Worm (Caenorhabditis elegans) whole organism, L3 larva: ENCODE results near the gene ints-7.

Experiments used
- R02D3.7 ChIP-seq: fragments of 150-350 bp; optimal IDR thresholded peaks from 2 replicates; lab custom pipeline; 2014; ENCODE audit warnings: missing biosample characterization, missing genetic modification characterization
- ZK546.5 ChIP-seq: sonication (generic microtip); optimal IDR thresholded peaks from 2 replicates; lab custom pipeline; 2017; ENCODE audit warnings: missing biosample characterization, missing genetic modification characterization
- aly-2 ChIP-seq: fragments of 150-350 bp; optimal IDR thresholded peaks from 2 replicates; lab custom pipeline; 2014; ENCODE audit warnings: missing biosample characterization, missing genetic modification characterization
- ama-1 ChIP-seq: fragments of 150-350 bp; optimal IDR thresholded peaks from 2 replicates; lab custom pipeline; 2018
- ceh-16 ChIP-seq: sonication (generic microtip); optimal IDR thresholded peaks from 2 replicates; lab custom pipeline; 2017; ENCODE audit warnings: missing biosample characterization, missing genetic modification characterization
- ceh-28 ChIP-seq: fragments of 150-350 bp; optimal IDR thresholded peaks from 2 replicates; lab custom pipeline; 2014; ENCODE audit warnings: missing biosample characterization, missing genetic modification reagents, missing genetic modification characterization
- ceh-82 ChIP-seq: fragments of 150-350 bp; optimal IDR thresholded peaks from 2 replicates; lab custom pipeline; 2014; ENCODE audit warnings: missing biosample characterization, missing genetic modification characterization
- ceh-9 ChIP-seq: sonication (generic microtip); optimal IDR thresholded peaks from 2 replicates; lab custom pipeline; 2018; ENCODE audit warnings: missing biosample characterization, missing genetic modification characterization
- daf-12 ChIP-seq: fragments of 150-350 bp; optimal IDR thresholded peaks from 2 replicates; lab custom pipeline; 2014; ENCODE audit warnings: missing biosample characterization, missing genetic modification reagents, missing genetic modification characterization
- egl-27 ChIP-seq: sonication (generic microtip); optimal IDR thresholded peaks from 4 replicates; lab custom pipeline; 2017; ENCODE audit warnings: missing biosample characterization, missing genetic modification reagents, missing genetic modification characterization
- egl-5 ChIP-seq: fragments of 150-350 bp; optimal IDR thresholded peaks from 2 replicates; lab custom pipeline; 2017; ENCODE audit warnings: missing biosample characterization, missing genetic modification reagents, missing genetic modification characterization, inconsistent platforms
- elt-1 ChIP-seq: fragments of 150-350 bp; optimal IDR thresholded peaks from 2 replicates; lab custom pipeline; 2014; ENCODE audit warnings: missing biosample characterization, missing genetic modification characterization
- elt-2 ChIP-seq: sonication (generic microtip); optimal IDR thresholded peaks from 2 replicates; lab custom pipeline; 2016; ENCODE audit warnings: missing genetic modification reagents, mild to moderate bottlenecking, missing genetic modification characterization, missing compliant biosample characterization
- elt-3 ChIP-seq, 3 experiments: fragments of 150-350 bp in 1 of 3; sonication (generic microtip) in 2 of 3; optimal IDR thresholded peaks; 2 replicates in 2 of 3; 4 replicates in 1 of 3; lab custom pipeline; 2014 to 2017; ENCODE audit warnings: missing biosample characterization in 3 of 3, missing genetic modification characterization in 3 of 3
- eor-1 ChIP-seq, 2 experiments: fragments of 150-350 bp; optimal IDR thresholded peaks; 2 replicates each; lab custom pipeline; 2014 to 2018; ENCODE audit warnings: missing biosample characterization in 2 of 2, missing genetic modification characterization in 2 of 2
- fkh-10 ChIP-seq: sonication (generic microtip); optimal IDR thresholded peaks from 2 replicates; lab custom pipeline; 2017; ENCODE audit warnings: missing biosample characterization, missing genetic modification reagents, missing genetic modification characterization
- fkh-2 ChIP-seq: fragments of 150-350 bp; optimal IDR thresholded peaks from 2 replicates; lab custom pipeline; 2014; ENCODE audit warnings: missing biosample characterization, missing genetic modification reagents, missing genetic modification characterization
- fos-1 ChIP-seq: fragments of 150-350 bp; optimal IDR thresholded peaks from 2 replicates; lab custom pipeline; 2014; ENCODE audit warnings: missing biosample characterization, missing genetic modification characterization
- hmg-11 ChIP-seq: sonication (generic microtip); optimal IDR thresholded peaks from 2 replicates; lab custom pipeline; 2016; ENCODE audit warnings: missing genetic modification characterization, missing compliant biosample characterization
- jun-1 ChIP-seq: fragments of 150-350 bp; optimal IDR thresholded peaks from 2 replicates; lab custom pipeline; 2014; ENCODE audit warnings: missing biosample characterization, missing genetic modification reagents, missing genetic modification characterization
- lin-15B ChIP-seq: fragments of 150-350 bp; optimal IDR thresholded peaks from 2 replicates; lab custom pipeline; 2014; ENCODE audit warnings: missing biosample characterization, missing genetic modification characterization
- lin-39 ChIP-seq: fragments of 150-350 bp; optimal IDR thresholded peaks from 2 replicates; lab custom pipeline; 2018; ENCODE audit warnings: missing biosample characterization, missing genetic modification reagents, missing genetic modification characterization
- lsy-12 ChIP-seq: sonication (generic microtip); optimal IDR thresholded peaks from 2 replicates; lab custom pipeline; 2016; ENCODE audit warnings: mild to moderate bottlenecking, missing genetic modification characterization, missing compliant biosample characterization
- mdl-1 ChIP-seq: fragments of 150-350 bp; optimal IDR thresholded peaks from 2 replicates; lab custom pipeline; 2014; ENCODE audit warnings: missing biosample characterization, missing genetic modification characterization
- mml-1 ChIP-seq: fragments of 150-350 bp; sonication (generic microtip); optimal IDR thresholded peaks from 3 replicates; lab custom pipeline; 2014; ENCODE audit warnings: missing biosample characterization, missing genetic modification characterization
- nfya-1 ChIP-seq: sonication (generic microtip); optimal IDR thresholded peaks from 2 replicates; lab custom pipeline; 2017; ENCODE audit warnings: missing genetic modification characterization, mild to moderate bottlenecking, missing compliant biosample characterization, antibody characterized with exemption, moderate library complexity; ENCODE audit not compliant: insufficient read depth
- nhr-11 ChIP-seq: fragments of 150-350 bp; optimal IDR thresholded peaks from 2 replicates; lab custom pipeline; 2014; ENCODE audit warnings: missing biosample characterization, missing genetic modification characterization
- nhr-12 ChIP-seq: fragments of 150-350 bp; optimal IDR thresholded peaks from 2 replicates; lab custom pipeline; 2014; ENCODE audit warnings: missing biosample characterization, missing genetic modification characterization
- nhr-23 ChIP-seq: fragments of 150-350 bp; optimal IDR thresholded peaks from 2 replicates; lab custom pipeline; 2014; ENCODE audit warnings: missing biosample characterization, missing genetic modification reagents, missing genetic modification characterization
- nhr-237 ChIP-seq: fragments of 150-350 bp; optimal IDR thresholded peaks from 2 replicates; lab custom pipeline; 2014; ENCODE audit warnings: missing biosample characterization, missing genetic modification characterization
- nhr-25 ChIP-seq: sonication (generic microtip); optimal IDR thresholded peaks from 2 replicates; lab custom pipeline; 2017; ENCODE audit warnings: missing biosample characterization, missing genetic modification characterization
- nhr-28 ChIP-seq: fragments of 150-350 bp; optimal IDR thresholded peaks from 2 replicates; lab custom pipeline; 2014; ENCODE audit warnings: missing biosample characterization, missing genetic modification characterization
- nhr-43 ChIP-seq: sonication (generic microtip); optimal IDR thresholded peaks from 2 replicates; lab custom pipeline; 2016; ENCODE audit warnings: mild to moderate bottlenecking, missing genetic modification characterization, missing compliant biosample characterization; ENCODE audit not compliant: poor library complexity, severe bottlenecking
- nhr-67 ChIP-seq: fragments of 150-350 bp; optimal IDR thresholded peaks from 2 replicates; lab custom pipeline; 2014; ENCODE audit warnings: missing biosample characterization, missing genetic modification characterization
- nhr-76 ChIP-seq: fragments of 150-350 bp; sonication (generic microtip); optimal IDR thresholded peaks from 5 replicates; lab custom pipeline; 2014; ENCODE audit warnings: missing biosample characterization, missing genetic modification characterization
- nhr-77 ChIP-seq: fragments of 150-350 bp; optimal IDR thresholded peaks from 2 replicates; lab custom pipeline; 2014; ENCODE audit warnings: missing biosample characterization, missing genetic modification characterization
- pha-4 ChIP-seq: fragments of 150-350 bp; optimal IDR thresholded peaks from 2 replicates; lab custom pipeline; 2014; ENCODE audit warnings: missing biosample characterization, missing genetic modification reagents, missing genetic modification characterization
- pqm-1 ChIP-seq: fragments of 150-350 bp; optimal IDR thresholded peaks from 2 replicates; lab custom pipeline; 2017; ENCODE audit warnings: missing biosample characterization, missing genetic modification characterization, inconsistent platforms
- sea-2 ChIP-seq: fragments of 150-350 bp; sonication (generic microtip); optimal IDR thresholded peaks from 4 replicates; lab custom pipeline; 2014; ENCODE audit warnings: missing biosample characterization, missing genetic modification reagents, missing genetic modification characterization
- skn-1 ChIP-seq: fragments of 150-350 bp; optimal IDR thresholded peaks from 2 replicates; lab custom pipeline; 2014; ENCODE audit warnings: missing biosample characterization, missing genetic modification characterization
- snpc-4 ChIP-seq: fragments of 150-350 bp; optimal IDR thresholded peaks from 2 replicates; lab custom pipeline; 2014; ENCODE audit warnings: missing biosample characterization, missing genetic modification characterization
- tbx-2 ChIP-seq: sonication (generic microtip); optimal IDR thresholded peaks from 2 replicates; lab custom pipeline; 2016; ENCODE audit warnings: mild to moderate bottlenecking, missing genetic modification characterization, missing compliant biosample characterization
- unc-39 ChIP-seq: sonication (generic microtip); optimal IDR thresholded peaks from 4 replicates; lab custom pipeline; 2017; ENCODE audit warnings: missing biosample characterization, missing genetic modification characterization
- unc-62 ChIP-seq: fragments of 150-350 bp; sonication (generic microtip); optimal IDR thresholded peaks from 4 replicates; lab custom pipeline; 2014; ENCODE audit warnings: missing biosample characterization, missing genetic modification reagents, missing genetic modification characterization
- zag-1 ChIP-seq: fragments of 150-350 bp; optimal IDR thresholded peaks from 2 replicates; lab custom pipeline; 2014; ENCODE audit warnings: missing biosample characterization, missing genetic modification characterization
- ztf-11 ChIP-seq: fragments of 150-350 bp; optimal IDR thresholded peaks from 2 replicates; lab custom pipeline; 2014; ENCODE audit warnings: missing biosample characterization, missing genetic modification characterization
- ztf-4 ChIP-seq: fragments of 150-350 bp; optimal IDR thresholded peaks from 2 replicates; lab custom pipeline; 2014; ENCODE audit warnings: missing biosample characterization, missing genetic modification characterization

The ints-7 gene

ce11 chrII:11635745-11636161 lies 53.1 kb downstream of the ints-7 start:
- TF ChIP-seq nhr-237 (tag; lab: Kevin White, UChicago) (no peak), fos-1 (peak; percentile 76), nhr-67 (tag; lab: Kevin White, UChicago) (no peak), zag-1 (no peak), jun-1 (tag; lab: Kevin White, UChicago) (peak; percentile 92), unc-39 (peak; percentile 41), lin-39 (tag; lab: Kevin White, UChicago) (peak; percentile 78), hmg-11 (peak; percentile 20), R02D3.7 (tag; lab: Kevin White, UChicago) (peak; percentile 71), elt-3 (tag; optimal IDR thresholded peaks at IDR 0.05; lab: Kevin White, UChicago) (peak in 1 of 3 experiments; percentile 88), ceh-16 (tag; lab: Kevin White, UChicago) (no peak), ceh-9 (no peak), nhr-28 (tag; lab: Kevin White, UChicago) (no peak), eor-1 (tag; optimal IDR thresholded peaks at IDR 0.05; lab: Kevin White, UChicago) (no peak), pqm-1 (tag; lab: Kevin White, UChicago) (peak; percentile 85), nhr-43 (tag; lab: Kevin White, UChicago) (peak; percentile 76), unc-62 (GFP tag; lab: Kevin White, UChicago) (peak; percentile 83), fkh-10 (GFP tag; lab: Kevin White, UChicago) (no peak), egl-27 (peak; percentile 88), lsy-12 (tag; lab: Kevin White, UChicago) (peak; percentile 80), nhr-11 (peak; percentile 88), ztf-11 (tag; lab: Kevin White, UChicago) (no peak), ztf-4 (tag; lab: Kevin White, UChicago) (no peak), nfya-1 (tag; lab: Kevin White, UChicago) (peak; percentile 85), mdl-1 (tag; lab: Kevin White, UChicago) (no peak), nhr-12 (tag; lab: Kevin White, UChicago) (no peak), lin-15B (tag; lab: Kevin White, UChicago) (peak; percentile 43), ama-1 (lab: Kevin White, UChicago) (peak; percentile 97), elt-2 (tag; lab: Kevin White, UChicago) (peak; percentile 38), skn-1 (no peak), daf-12 (no peak), ceh-28 (peak; percentile 91), sea-2 (GFP tag; lab: Kevin White, UChicago) (no peak), tbx-2 (peak; percentile 61), egl-5 (tag; lab: Kevin White, UChicago) (no peak), nhr-25 (tag; lab: Kevin White, UChicago) (peak; percentile 98), mml-1 (tag; lab: Kevin White, UChicago) (no peak), fkh-2 (tag; lab: Kevin White, UChicago) (no peak), nhr-23 (tag; lab: Kevin White, UChicago) (peak; percentile 92), aly-2 (no peak), ceh-82 (tag; lab: Kevin White, UChicago) (peak; percentile 56), ZK546.5 (tag; lab: Kevin White, UChicago) (no peak), elt-1 (tag; lab: Kevin White, UChicago) (peak; percentile 35), snpc-4 (tag; lab: Kevin White, UChicago) (no peak), nhr-76 (tag; lab: Kevin White, UChicago) (no peak), pha-4 (tag; lab: Kevin White, UChicago) (peak; percentile 98), nhr-77 (peak; percentile 65)
